Fruit fly (Drosophila melanogaster): ENCODE results near the gene CG13813.

- no peak for TF ChIP-seq CG17806 (tag; optimal IDR thresholded peaks at IDR 0.05)
- TF ChIP-seq CG15710 (tag; optimal IDR thresholded peaks at IDR 0.05) = no peak
- no peak for TF ChIP-seq Pif1B (GFP tag; optimal IDR thresholded peaks at IDR 0.05)
- TF ChIP-seq CG4496 (GFP tag; IDR thresholded peaks at IDR 0.05) = no peak
- no peak for TF ChIP-seq CG14655 (GFP tag; optimal IDR thresholded peaks at IDR 0.05)
- no peak for TF ChIP-seq CG12605 (GFP tag; IDR thresholded peaks at IDR 0.05)
- TF ChIP-seq D1 (tag; optimal IDR thresholded peaks at IDR 0.05) = no peak
- no peak for TF ChIP-seq CG32121 (GFP tag; IDR thresholded peaks at IDR 0.05)
- no peak for TF ChIP-seq CG13204 (GFP tag; optimal IDR thresholded peaks at IDR 0.05)
Observed at dm6 chr3L:20197213-20197612, 34.3 kb upstream of the CG13813 start.

Measured in whole organism, pupa.